Worm (Caenorhabditis elegans) whole organism, L2 larva: ENCODE measurements around the gene inx-6.
A peak's percentile ranks its signal among the peaks of the same experiment; 100 is the strongest.

ENCODE experiments used
- Y55F3AM.14 ChIP-seq: fragments of 200-800 bp; sonication (Bioruptor generic); optimal IDR thresholded peaks from 2 replicates; lab custom pipeline; 2018; ENCODE audit warnings: mild to moderate bottlenecking, missing genetic modification characterization, missing compliant biosample characterization
- alr-1 ChIP-seq: fragments of 150-350 bp; optimal IDR thresholded peaks from 2 replicates; lab custom pipeline; 2014; ENCODE audit warnings: missing biosample characterization, missing genetic modification characterization
- aly-2 ChIP-seq: fragments of 150-350 bp; optimal IDR thresholded peaks from 2 replicates; lab custom pipeline; 2014; ENCODE audit warnings: missing biosample characterization, missing genetic modification characterization
- blmp-1 ChIP-seq: sonication (generic microtip); optimal IDR thresholded peaks from 2 replicates; lab custom pipeline; 2017; ENCODE audit warnings: missing genetic modification characterization, mild to moderate bottlenecking, missing compliant biosample characterization, antibody characterized with exemption, moderate library complexity; ENCODE audit not compliant: insufficient read depth
- crh-2 ChIP-seq: sonication (generic microtip); optimal IDR thresholded peaks from 2 replicates; lab custom pipeline; 2017; ENCODE audit warnings: missing biosample characterization, missing genetic modification characterization
- dmd-4 ChIP-seq: sonication (generic microtip); optimal IDR thresholded peaks from 2 replicates; lab custom pipeline; 2017; ENCODE audit warnings: missing biosample characterization, missing genetic modification characterization
- elt-3 ChIP-seq: sonication (generic microtip); optimal IDR thresholded peaks from 2 replicates; lab custom pipeline; 2017; ENCODE audit warnings: missing biosample characterization, missing genetic modification characterization
- fos-1 ChIP-seq: fragments of 150-350 bp; optimal IDR thresholded peaks from 2 replicates; lab custom pipeline; 2014; ENCODE audit warnings: missing biosample characterization, missing genetic modification characterization
- gmeb-1 ChIP-seq: fragments of 150-350 bp; optimal IDR thresholded peaks from 2 replicates; lab custom pipeline; 2014; ENCODE audit warnings: missing biosample characterization, missing genetic modification characterization
- lin-11 ChIP-seq: fragments of 150-350 bp; sonication (generic microtip); optimal IDR thresholded peaks from 2 replicates; lab custom pipeline; 2014; ENCODE audit warnings: missing biosample characterization, missing genetic modification characterization, inconsistent platforms, mixed read lengths
- lin-13 ChIP-seq: fragments of 150-350 bp; optimal IDR thresholded peaks from 2 replicates; lab custom pipeline; 2014; ENCODE audit warnings: missing biosample characterization, missing genetic modification reagents, missing genetic modification characterization
- mab-5 ChIP-seq: fragments of 150-350 bp; optimal IDR thresholded peaks from 2 replicates; lab custom pipeline; 2014; ENCODE audit warnings: missing biosample characterization, missing genetic modification characterization
- mbf-1 ChIP-seq: sonication (generic microtip); optimal IDR thresholded peaks from 2 replicates; lab custom pipeline; 2017; ENCODE audit warnings: missing biosample characterization, missing genetic modification characterization
- mdl-1 ChIP-seq, 2 experiments: fragments of 150-350 bp in 1 of 2; sonication (generic microtip) in 1 of 2; optimal IDR thresholded peaks; 2 replicates each; lab custom pipeline; 2017; ENCODE audit warnings: missing biosample characterization in 2 of 2, missing genetic modification characterization in 2 of 2
- nhr-10 ChIP-seq: sonication (generic microtip); optimal IDR thresholded peaks from 2 replicates; lab custom pipeline; 2017; ENCODE audit warnings: missing biosample characterization, missing genetic modification characterization
- nhr-11 ChIP-seq: fragments of 150-350 bp; optimal IDR thresholded peaks from 2 replicates; lab custom pipeline; 2014; ENCODE audit warnings: missing biosample characterization, missing genetic modification characterization
- nhr-12 ChIP-seq: fragments of 150-350 bp; optimal IDR thresholded peaks from 2 replicates; lab custom pipeline; 2014; ENCODE audit warnings: missing biosample characterization, missing genetic modification characterization
- nhr-21 ChIP-seq: fragments of 150-350 bp; optimal IDR thresholded peaks from 2 replicates; lab custom pipeline; 2014; ENCODE audit warnings: missing biosample characterization, missing genetic modification characterization
- nhr-25 ChIP-seq: fragments of 150-350 bp; sonication (generic microtip); optimal IDR thresholded peaks from 3 replicates; lab custom pipeline; 2014; ENCODE audit warnings: missing biosample characterization, missing genetic modification characterization
- nhr-6 ChIP-seq: fragments of 150-350 bp; optimal IDR thresholded peaks from 2 replicates; lab custom pipeline; 2014; ENCODE audit warnings: missing biosample characterization, missing genetic modification characterization
- peb-1 ChIP-seq: fragments of 150-350 bp; optimal IDR thresholded peaks from 2 replicates; lab custom pipeline; 2014; ENCODE audit warnings: missing biosample characterization, missing genetic modification characterization
- sem-4 ChIP-seq: fragments of 150-350 bp; optimal IDR thresholded peaks from 2 replicates; lab custom pipeline; 2014; ENCODE audit warnings: missing biosample characterization, missing genetic modification reagents, missing genetic modification characterization
- skn-1 ChIP-seq: sonication (generic microtip); optimal IDR thresholded peaks from 2 replicates; lab custom pipeline; 2017; ENCODE audit warnings: missing biosample characterization, missing genetic modification characterization
- sma-3 ChIP-seq: sonication (generic microtip); optimal IDR thresholded peaks from 2 replicates; lab custom pipeline; 2016; ENCODE audit warnings: missing genetic modification reagents, missing genetic modification characterization, missing compliant biosample characterization
- snpc-4 ChIP-seq: fragments of 150-350 bp; optimal IDR thresholded peaks from 2 replicates; lab custom pipeline; 2014; ENCODE audit warnings: missing biosample characterization, missing genetic modification characterization
- unc-39 ChIP-seq: fragments of 150-350 bp; optimal IDR thresholded peaks from 2 replicates; lab custom pipeline; 2014; ENCODE audit warnings: missing biosample characterization, missing genetic modification characterization
- unc-62 ChIP-seq: fragments of 150-350 bp; optimal IDR thresholded peaks from 2 replicates; lab custom pipeline; 2014; ENCODE audit warnings: missing biosample characterization, missing genetic modification reagents, missing genetic modification characterization
- zag-1 ChIP-seq: fragments of 150-350 bp; optimal IDR thresholded peaks from 2 replicates; lab custom pipeline; 2014; ENCODE audit warnings: missing biosample characterization, missing genetic modification characterization
- ztf-1 ChIP-seq: fragments of 200-800 bp; sonication (Bioruptor generic); conservative IDR thresholded peaks from 2 replicates; pipeline ENCODE4 v1.3.6; 2022; ENCODE audit warnings: missing genetic modification characterization, missing compliant biosample characterization
- ztf-11 ChIP-seq: sonication (generic microtip); optimal IDR thresholded peaks from 2 replicates; lab custom pipeline; 2017; ENCODE audit warnings: missing biosample characterization, missing genetic modification characterization

inx-6 gene

DNA sequence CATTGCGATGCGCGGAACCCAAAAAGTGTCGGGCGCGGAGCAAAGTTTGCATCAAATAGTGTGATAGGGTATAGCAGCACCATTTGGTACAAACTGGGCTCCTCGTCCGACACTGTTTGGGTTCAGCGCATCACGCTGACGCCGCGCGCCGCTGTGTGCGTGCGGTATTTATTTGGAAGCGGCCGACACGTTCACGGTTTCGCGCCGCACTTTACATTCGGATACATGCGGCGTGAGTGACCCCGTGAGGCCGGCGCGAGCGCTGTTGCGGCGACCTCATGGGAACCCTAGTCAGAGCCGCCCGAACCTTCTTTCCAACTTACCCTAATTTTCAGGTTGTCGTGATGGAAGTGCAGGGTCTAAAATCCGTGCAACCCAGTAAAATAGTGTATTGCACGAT lies 34.6 kb downstream of the inx-6 start:
- TF ChIP-seq nhr-10 (tag; lab: Kevin White, UChicago) (no peak), lin-13 (no peak), zag-1 (tag; lab: Kevin White, UChicago) (no peak), ztf-11 (tag; lab: Kevin White, UChicago) (no peak), nhr-21 (tag; lab: Kevin White, UChicago) (no peak)
- TF ChIP-seq, all 48 proteins: peak for 0

DNA sequence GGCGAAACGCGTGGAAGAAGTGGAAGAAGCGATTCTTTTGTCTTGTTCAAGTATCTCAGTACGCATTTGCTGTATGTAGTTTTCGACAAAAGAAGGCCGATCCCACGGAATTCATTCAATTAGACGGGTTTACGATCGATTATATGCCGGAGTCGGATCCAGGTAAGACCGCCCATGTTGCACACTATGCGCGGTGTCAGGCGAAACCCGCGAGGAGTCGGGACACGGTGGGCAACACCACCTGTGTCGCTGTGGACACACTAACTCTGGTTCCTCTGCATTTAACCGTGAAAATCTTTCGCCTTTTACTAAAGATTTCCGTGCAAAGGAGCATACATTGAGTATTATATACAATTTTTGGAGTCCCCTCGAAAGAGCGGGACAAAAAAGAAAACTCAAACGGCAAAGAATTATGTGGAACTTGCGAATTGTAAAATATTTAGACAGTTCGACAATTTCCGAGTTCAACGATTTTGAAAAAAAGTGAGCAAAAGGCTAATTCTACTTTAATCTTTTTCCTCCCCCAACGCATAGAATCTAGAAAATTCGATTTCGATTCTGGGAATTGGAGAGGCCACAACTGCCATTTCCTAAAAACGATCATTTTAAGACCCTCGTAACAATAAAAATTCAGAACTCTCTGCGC lies 35.5 kb downstream of the inx-6 start:
- TF ChIP-seq snpc-4 (tag; lab: Kevin White, UChicago) (peak; percentile 34), mab-5 (tag; lab: Kevin White, UChicago) (no peak)

DNA sequence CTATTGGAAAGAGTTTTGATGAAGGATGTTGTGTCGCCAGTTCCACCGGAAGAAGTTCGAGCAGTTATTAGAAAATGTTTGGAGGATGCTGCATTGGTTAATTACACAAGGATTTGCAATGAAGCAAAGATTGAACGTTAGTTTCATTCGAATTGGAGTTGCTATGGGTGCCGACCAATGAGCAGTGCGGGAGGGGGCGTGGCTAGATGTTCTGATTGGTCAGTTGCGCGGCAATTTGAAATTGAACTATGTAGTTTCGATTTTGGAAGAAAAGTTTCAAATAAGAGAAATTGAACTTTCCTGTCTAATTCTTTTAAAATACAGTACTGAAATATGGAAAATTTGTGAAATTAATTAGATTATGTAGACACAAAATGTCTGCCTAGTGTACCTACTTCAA lies 36.8 kb downstream of the inx-6 start:
- no peak for TF ChIP-seq peb-1 (tag; lab: Kevin White, UChicago)
- TF ChIP-seq gmeb-1 (tag; lab: Kevin White, UChicago), result no peak
- no peak for TF ChIP-seq unc-39
- no peak for TF ChIP-seq mbf-1 (tag; lab: Kevin White, UChicago)
- no peak for TF ChIP-seq snpc-4 (tag; lab: Kevin White, UChicago)
- no peak for TF ChIP-seq sem-4
- no peak for TF ChIP-seq elt-3 (tag; lab: Kevin White, UChicago)
- TF ChIP-seq skn-1 (tag; lab: Kevin White, UChicago), result no peak
- no peak for TF ChIP-seq lin-13
- no peak for TF ChIP-seq nhr-25 (tag; lab: Kevin White, UChicago)
- TF ChIP-seq nhr-12 (tag; lab: Kevin White, UChicago), result no peak

DNA sequence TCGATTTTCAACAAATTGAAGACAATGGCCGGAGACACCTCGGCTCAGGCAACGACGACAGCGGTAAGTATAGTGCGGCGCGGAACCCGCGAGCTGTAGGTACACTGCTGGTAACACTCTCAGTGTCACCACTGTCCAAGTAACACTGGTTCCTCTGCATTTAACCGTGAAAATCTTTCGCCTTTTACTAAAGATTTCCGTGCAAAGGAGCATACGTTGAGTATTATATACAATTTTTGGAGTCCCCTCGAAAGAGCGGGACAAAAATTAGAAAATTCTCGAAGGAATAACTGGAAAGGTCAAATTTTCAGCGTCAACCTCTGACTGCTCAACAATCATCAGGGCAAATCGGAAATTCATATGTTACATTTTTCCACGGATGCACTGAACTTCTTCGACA lies 39.6 kb downstream of the inx-6 start:
- peak; percentile 79 for TF ChIP-seq snpc-4 (tag; lab: Kevin White, UChicago)
- no peak for TF ChIP-seq crh-2 (tag; lab: Kevin White, UChicago)

DNA sequence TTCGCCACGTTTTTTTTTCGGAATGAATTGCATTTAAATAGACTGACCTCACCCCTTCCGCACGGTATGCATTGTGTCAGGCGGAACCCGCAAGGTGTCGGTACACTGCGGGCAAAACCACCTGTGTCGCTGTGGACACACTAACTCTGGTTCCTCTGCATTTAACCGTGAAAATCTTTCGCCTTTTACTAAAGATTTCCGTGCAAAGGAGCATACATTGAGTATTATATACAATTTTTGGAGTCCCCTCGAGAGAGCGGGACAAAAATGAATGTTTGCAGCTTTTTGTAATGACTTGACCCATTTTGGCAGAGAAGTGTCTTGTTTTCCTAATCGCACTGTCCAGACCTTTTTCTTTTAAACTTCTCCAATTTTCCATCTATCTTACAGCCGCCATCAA lies 40.6 kb downstream of the inx-6 start:
- TF ChIP-seq sma-3 (GFP tag; lab: Kevin White, UChicago) (peak; percentile 3), snpc-4 (tag; lab: Kevin White, UChicago) (peak; percentile 83)

DNA sequence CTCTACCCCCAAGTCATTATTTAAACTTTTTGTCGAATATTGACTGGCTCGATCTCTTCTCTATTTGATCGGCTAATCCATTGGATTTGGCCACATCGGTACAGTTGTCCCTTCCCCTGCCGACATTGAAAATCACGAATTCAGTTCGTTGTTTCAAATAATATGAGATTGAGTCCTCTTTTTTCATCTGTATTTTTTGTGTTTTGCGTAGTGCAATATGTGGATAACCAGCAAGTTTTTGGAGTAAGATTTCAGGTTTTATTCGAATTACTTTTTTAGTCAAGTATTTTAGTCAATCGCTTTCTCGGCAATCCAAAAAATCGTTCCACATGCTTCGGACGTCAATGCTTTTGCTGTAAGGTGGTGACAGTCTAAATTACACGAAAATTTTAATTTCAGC lies 42.7 kb downstream of the inx-6 start, which contains the start of gene F07C6.3:
Gene F07C6.3, plus strand, starts transcription at position 148 of the 400 bp plus-strand sequence.
- TF ChIP-seq sem-4 (no peak), ztf-1 (GFP tag; lab: Robert Waterston, UW) (no peak), Y55F3AM.14 (GFP tag; lab: Kevin White, UChicago) (no peak), mdl-1 (tag; optimal IDR thresholded peaks at IDR 0.05; lab: Kevin White, UChicago) (no peak), nhr-6 (tag; lab: Kevin White, UChicago) (no peak), mbf-1 (tag; lab: Kevin White, UChicago) (no peak), peb-1 (tag; lab: Kevin White, UChicago) (no peak), dmd-4 (tag; lab: Kevin White, UChicago) (no peak), mab-5 (tag; lab: Kevin White, UChicago) (no peak), lin-11 (tag; lab: Kevin White, UChicago) (no peak), fos-1 (tag; lab: Kevin White, UChicago) (no peak), blmp-1 (tag; lab: Kevin White, UChicago) (no peak), aly-2 (tag; lab: Kevin White, UChicago) (no peak), crh-2 (tag; lab: Kevin White, UChicago) (no peak), skn-1 (tag; lab: Kevin White, UChicago) (no peak), nhr-11 (tag; lab: Kevin White, UChicago) (no peak), unc-62 (GFP tag; lab: Kevin White, UChicago) (no peak), elt-3 (tag; lab: Kevin White, UChicago) (no peak), unc-39 (no peak), alr-1 (no peak)
